Fruit fly (Drosophila melanogaster): ENCODE results near the gene CG42266.

The CG42266 gene

dm6 chr2L:16299466-16300311 lies 40.5 kb downstream of the CG42266 start, which contains the start of the genes heix and CG17328 (continued):
- TF ChIP-seq Ets97D (GFP tag; optimal IDR thresholded peaks at IDR 0.05) (peak; percentile 74), knrl (GFP tag; IDR thresholded peaks at IDR 0.05; ENCODE audit: partially characterized antibody) (no peak), br (optimal IDR thresholded peaks at IDR 0.05) (no peak), sens-2 (GFP tag; IDR thresholded peaks at IDR 0.05) (0 out of 2 replicates have a peak, but pooled peaks have one; percentile 7), CG33213 (GFP tag; optimal IDR thresholded peaks at IDR 0.05) (peak; percentile 38), CG11504 (tag; optimal IDR thresholded peaks at IDR 0.05) (no peak), CG14050 (GFP tag; IDR thresholded peaks at IDR 0.05) (peak; percentile 54), CG14441 (GFP tag; IDR thresholded peaks at IDR 0.05) (peak; percentile 79), CG4424 (GFP tag; optimal IDR thresholded peaks at IDR 0.05) (peak; percentile 77), CG9437 (GFP tag; optimal IDR thresholded peaks at IDR 0.05) (peak; percentile 92), CG30431 (GFP tag; optimal IDR thresholded peaks at IDR 0.05) (peak; percentile 19), dan (GFP tag; IDR thresholded peaks at IDR 0.05) (no peak), toy (GFP tag; IDR thresholded peaks at IDR 0.05) (no peak), Bteb2 (GFP tag; optimal IDR thresholded peaks at IDR 0.05) (peak; percentile 49), CG5953 (GFP tag; IDR thresholded peaks at IDR 0.05) (peak; percentile 43; the same call in 1 of the 2 replicates), CG1529 (GFP tag; optimal IDR thresholded peaks at IDR 0.05) (peak; percentile 100), mam (GFP tag; optimal IDR thresholded peaks at IDR 0.05) (peak; percentile 87), Fer3 (tag; optimal IDR thresholded peaks at IDR 0.05) (peak; percentile 78), pan (optimal IDR thresholded peaks at IDR 0.05) (no peak), pan (GFP tag; optimal IDR thresholded peaks at IDR 0.05 in 1 of 2, IDR thresholded peaks at IDR 0.05 in 1 of 2) (peak in 1 of 2 experiments; percentile 65), zf30C (GFP tag; optimal IDR thresholded peaks at IDR 0.05) (no peak), CG9727 (GFP tag; optimal IDR thresholded peaks at IDR 0.05) (peak; percentile 77), odd (GFP tag; optimal IDR thresholded peaks at IDR 0.05) (peak; percentile 19), Poxn (GFP tag; IDR thresholded peaks at IDR 0.05) (peak; percentile 39; the same call in 1 of the 2 replicates), fu2 (GFP tag; optimal IDR thresholded peaks at IDR 0.05) (peak; percentile 45), tna (GFP tag; IDR thresholded peaks at IDR 0.05; ENCODE audit: partially characterized antibody) (no peak), rib (GFP tag; IDR thresholded peaks at IDR 0.05) (0 out of 2 replicates have a peak, but pooled peaks have one; percentile 36), Xbp1 (GFP tag; optimal IDR thresholded peaks at IDR 0.05) (peak; percentile 81), trh (GFP tag; optimal IDR thresholded peaks at IDR 0.05) (peak; percentile 25), CG12104 (GFP tag; optimal IDR thresholded peaks at IDR 0.05) (peak; percentile 78), Usf (GFP tag; optimal IDR thresholded peaks at IDR 0.05) (peak; percentile 33), CG13287 (GFP tag; IDR thresholded peaks at IDR 0.05; ENCODE audit: partially characterized antibody) (0 out of 2 replicates have a peak, but pooled peaks have one; percentile 28), trem (tag; optimal IDR thresholded peaks at IDR 0.05) (peak; percentile 66), ranshi (GFP tag; IDR thresholded peaks at IDR 0.05) (0 out of 2 replicates have a peak, but pooled peaks have one; percentile 71), slp2 (GFP tag; optimal IDR thresholded peaks at IDR 0.05) (peak; percentile 5), sima (GFP tag; optimal IDR thresholded peaks at IDR 0.05) (no peak), crol (GFP tag; IDR thresholded peaks at IDR 0.05) (peak; percentile 93), tap (tag; optimal IDR thresholded peaks at IDR 0.05) (no peak), fd3F (GFP tag; optimal IDR thresholded peaks at IDR 0.05) (peak; percentile 65), sd (tag; optimal IDR thresholded peaks at IDR 0.05) (peak; percentile 6), CG31365 (tag; optimal IDR thresholded peaks at IDR 0.05) (no peak), CG8765 (GFP tag; IDR thresholded peaks at IDR 0.05) (peak; percentile 64; the same call in 1 of the 2 replicates), H2.0 (GFP tag; IDR thresholded peaks at IDR 0.05) (peak; percentile 68), sisA (GFP tag; IDR thresholded peaks at IDR 0.05) (peak; percentile 80), ato (GFP tag; IDR thresholded peaks at IDR 0.05; ENCODE audit: partially characterized antibody) (0 out of 2 replicates have a peak, but pooled peaks have one; percentile 16), sug (tag; optimal IDR thresholded peaks at IDR 0.05) (peak; percentile 66), cato (GFP tag; optimal IDR thresholded peaks at IDR 0.05; ENCODE audit: borderline replicate concordance) (peak; percentile 69), gt (GFP tag; IDR thresholded peaks at IDR 0.05) (no peak), yki (optimal IDR thresholded peaks at IDR 0.05) (no peak), bab2 (GFP tag; optimal IDR thresholded peaks at IDR 0.05) (peak; percentile 52)

Measured in whole organism, embryonic.